Worm (Caenorhabditis elegans): ENCODE measurements around the gene F26F2.13.
A peak's percentile ranks its signal among the peaks of the same experiment; 100 is the strongest.

F26F2.13 gene

DNA sequence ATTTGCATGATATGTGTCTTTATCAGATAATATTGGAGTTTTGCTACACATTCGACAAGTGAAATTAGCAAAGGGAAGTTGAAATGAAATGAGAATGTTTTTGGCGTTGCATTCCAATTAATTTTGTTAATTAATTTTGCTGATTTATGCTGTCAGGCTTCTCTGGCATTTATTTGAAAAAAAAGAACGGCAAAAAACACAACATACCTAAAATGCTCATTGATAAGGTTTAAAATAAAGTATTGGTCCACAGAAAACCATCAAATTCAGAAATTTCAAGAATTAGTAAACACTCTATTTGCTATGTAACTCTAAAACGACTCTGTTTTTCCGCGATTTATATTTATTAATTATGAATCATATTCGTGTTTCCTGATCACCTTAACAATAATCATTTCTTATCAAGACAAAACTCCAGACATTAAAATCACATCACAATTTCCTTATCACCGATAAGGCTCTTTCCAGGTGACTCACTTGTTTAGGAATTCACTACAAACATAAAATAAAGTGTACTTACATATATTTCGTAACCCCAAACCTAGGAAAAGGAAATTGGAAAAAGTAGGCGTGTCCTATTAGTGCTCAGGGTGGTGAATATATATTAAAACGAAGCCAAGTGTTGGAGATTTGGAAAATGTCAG, 38.2 kb upstream of the F26F2.13 start, which contains the start of the genes srh-166 and Y38H6C.24:
Gene srh-166 (minus strand): TSS at position 51 of the 644 bp plus-strand sequence.
Gene Y38H6C.24 (plus strand): TSS at position 620 of the 644 bp plus-strand sequence.
- TF ChIP-seq nfya-1 (tag; optimal IDR thresholded peaks at IDR 0.05; ENCODE audit: borderline replicate concordance, insufficient read depth) (no peak), Y53F4B.3 (GFP tag; IDR thresholded peaks at IDR 0.05) (no peak), F10E7.11 (tag; optimal IDR thresholded peaks at IDR 0.05) (no peak), cebp-1 (GFP tag; IDR thresholded peaks at IDR 0.05) (peak; percentile 36; the same call in 1 of the 2 replicates), cebp-1 (tag; optimal IDR thresholded peaks at IDR 0.05) (peak; percentile 70)

DNA sequence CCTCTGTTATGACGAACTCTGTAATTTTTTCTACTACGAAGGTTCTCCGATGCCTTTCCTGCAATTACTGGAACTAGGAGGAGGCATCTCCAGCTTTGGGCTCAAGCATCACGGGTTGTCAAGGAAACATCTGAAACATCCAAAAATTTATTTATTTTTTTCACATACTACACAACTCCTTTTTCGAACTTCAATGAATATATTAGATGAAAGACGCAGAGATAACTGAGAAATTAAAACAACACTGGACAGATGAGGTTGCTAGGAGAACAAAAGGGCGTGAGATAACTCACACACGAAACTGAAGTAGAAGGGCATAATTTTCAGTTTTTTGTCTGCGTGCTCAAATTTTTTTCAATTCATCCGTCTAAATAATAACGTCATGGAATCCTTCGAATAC, 36.7 kb upstream of the F26F2.13 start, which contains the start of gene Y38H6C.13:
Gene Y38H6C.13 (plus strand): TSS at position 301 of the 400 bp plus-strand sequence.
- no peak for TF ChIP-seq hrde-1 (tag; optimal IDR thresholded peaks at IDR 0.05; ENCODE audit: borderline replicate concordance)

DNA sequence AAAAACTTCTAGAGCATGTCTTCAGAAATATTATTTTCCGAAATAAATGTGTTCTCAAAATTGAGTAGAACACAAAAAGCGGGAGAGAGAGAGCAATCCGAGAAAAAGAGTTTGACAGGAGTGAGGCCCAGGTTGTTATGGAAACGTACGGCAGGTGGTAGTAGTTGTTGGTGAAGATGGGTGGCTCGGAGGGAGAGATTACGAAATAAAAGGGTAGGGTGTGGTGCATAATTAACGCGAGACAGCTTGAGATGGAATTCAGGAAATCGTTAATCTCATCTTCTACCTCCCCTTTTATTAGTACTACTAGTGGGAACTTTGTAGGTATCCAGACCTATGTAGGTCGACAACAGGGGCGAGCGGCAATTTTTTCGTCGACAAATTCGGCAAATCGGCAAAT, 30.1 kb upstream of the F26F2.13 start, which contains the start of gene famh-161:
Gene famh-161 (minus strand): TSS at position 101 of the 400 bp plus-strand sequence.
- no peak for TF ChIP-seq hrde-1 (tag; optimal IDR thresholded peaks at IDR 0.05; ENCODE audit: borderline replicate concordance)
- TF ChIP-seq efl-1 (GFP tag; optimal IDR thresholded peaks at IDR 0.05) = no peak

DNA sequence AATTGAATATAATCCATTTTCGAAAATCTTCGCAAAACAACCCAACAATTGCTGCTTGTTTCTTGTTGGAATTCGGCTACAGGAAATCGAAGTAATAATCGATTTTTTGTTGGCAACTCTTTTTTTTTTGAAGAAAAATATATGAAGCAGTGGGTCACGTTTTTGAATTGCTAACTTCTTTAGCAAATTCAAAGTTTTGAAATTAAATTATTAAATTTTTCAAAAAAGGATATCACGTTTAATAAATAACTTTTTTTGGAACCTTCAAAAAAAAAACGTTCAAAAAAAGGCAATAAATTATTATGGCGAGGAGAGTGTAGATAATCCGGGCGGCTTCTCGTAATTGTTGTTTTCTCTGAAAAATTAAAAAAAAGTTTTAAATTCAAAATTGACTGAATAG, 27.9 kb upstream of the F26F2.13 start, which contains the start of gene Y38H6C.15:
Gene Y38H6C.15 (minus strand): TSS at position 101 of the 400 bp plus-strand sequence.
- TF ChIP-seq T26A5.8 (tag; optimal IDR thresholded peaks at IDR 0.05) (no peak), gei-17 (GFP tag; optimal IDR thresholded peaks at IDR 0.05) (no peak), F57C9.4 (tag; optimal IDR thresholded peaks at IDR 0.05) (no peak), xnd-1 (tag; optimal IDR thresholded peaks at IDR 0.05) (no peak), attf-5 (GFP tag; optimal IDR thresholded peaks at IDR 0.05) (no peak), F22D6.2 (tag; optimal IDR thresholded peaks at IDR 0.05) (no peak), unc-62 (GFP tag; optimal IDR thresholded peaks at IDR 0.05) (no peak), Y67H2A.10 (GFP tag; conservative IDR thresholded peaks at IDR 0.05) (no peak), rcor-1 (GFP tag; IDR thresholded peaks at IDR 0.05) (no peak), ccch-3 (GFP tag; optimal IDR thresholded peaks at IDR 0.05) (no peak), Y79H2A.3 (GFP tag; conservative IDR thresholded peaks at IDR 0.05) (no peak), tlf-1 (GFP tag; optimal IDR thresholded peaks at IDR 0.05) (no peak), tbx-9 (tag; optimal IDR thresholded peaks at IDR 0.05; ENCODE audit: borderline replicate concordance) (no peak), madf-3 (GFP tag; IDR thresholded peaks at IDR 0.05) (no peak), sptf-2 (GFP tag; optimal IDR thresholded peaks at IDR 0.05) (no peak), attf-3 (GFP tag; conservative IDR thresholded peaks at IDR 0.05) (no peak), B0261.1 (tag; optimal IDR thresholded peaks at IDR 0.05) (no peak), attf-6 (GFP tag; IDR thresholded peaks at IDR 0.05) (no peak), ets-4 (GFP tag; optimal IDR thresholded peaks at IDR 0.05) (no peak)

DNA sequence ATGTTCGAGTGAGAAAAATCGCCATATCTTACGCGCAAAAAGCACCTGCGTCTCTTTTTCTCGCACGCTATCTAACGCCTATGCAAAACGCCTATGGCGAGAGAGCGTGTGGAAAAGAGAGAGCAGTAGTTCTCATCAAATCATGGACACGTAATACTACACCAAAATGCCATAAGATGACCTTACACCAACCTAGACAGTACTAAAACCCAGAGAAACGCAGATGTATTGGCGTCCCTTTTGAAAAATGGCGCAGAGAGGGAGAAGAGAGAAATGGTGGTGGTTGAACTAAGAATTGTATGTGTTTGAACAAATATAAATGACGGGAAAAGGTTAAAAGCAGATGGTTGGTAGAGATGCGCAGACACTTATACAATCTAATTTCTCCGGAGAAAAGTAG, 25.1 kb upstream of the F26F2.13 start, which contains the start of gene Y38H6C.16:
Gene Y38H6C.16 (minus strand): TSS at position 293 of the 400 bp plus-strand sequence.
- TF ChIP-seq hmg-1.2 (GFP tag; IDR thresholded peaks at IDR 0.05) (peak; percentile 85), ZK185.1 (tag; optimal IDR thresholded peaks at IDR 0.05; ENCODE audit: poor library complexity, severe bottlenecking) (no peak)

DNA sequence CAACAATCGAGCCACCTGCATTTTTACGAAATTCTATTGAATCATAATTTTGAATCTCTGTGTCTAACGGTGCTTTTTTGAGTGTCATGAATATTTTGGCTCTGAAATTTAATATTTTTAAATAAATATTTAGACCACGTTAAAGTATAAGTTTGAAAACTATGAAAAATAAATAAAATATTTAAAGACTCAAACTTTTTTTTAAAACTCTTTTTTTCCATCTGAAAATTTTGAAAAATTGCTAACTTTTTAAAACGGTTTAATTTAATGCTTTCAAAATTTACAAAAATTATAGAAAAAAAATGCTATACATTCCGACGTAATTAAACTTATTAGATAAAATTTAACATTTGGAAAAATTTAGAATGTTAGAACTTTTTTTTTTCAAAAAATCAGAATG, 20.1 kb upstream of the F26F2.13 start, which contains the start of gene slc-36.3:
Gene slc-36.3 (minus strand): TSS at position 101 of the 400 bp plus-strand sequence.
- TF ChIP-seq ztf-3 (GFP tag; optimal IDR thresholded peaks at IDR 0.05) (no peak), D2030.7 (GFP tag; IDR thresholded peaks at IDR 0.05) (no peak), mel-28 (tag; optimal IDR thresholded peaks at IDR 0.05; ENCODE audit: borderline replicate concordance) (no peak), cebp-1 (GFP tag; IDR thresholded peaks at IDR 0.05) (no peak), cebp-1 (tag; optimal IDR thresholded peaks at IDR 0.05) (no peak), egl-18 (GFP tag; IDR thresholded peaks at IDR 0.05) (no peak), pha-4 (tag; optimal IDR thresholded peaks at IDR 0.05) (no peak), atf-7 (tag; optimal IDR thresholded peaks at IDR 0.05) (no peak), let-607 (tag; optimal IDR thresholded peaks at IDR 0.05) (no peak), ceh-27 (GFP tag; optimal IDR thresholded peaks at IDR 0.05) (no peak), ceh-40 (GFP tag; IDR thresholded peaks at IDR 0.05) (no peak), lir-1 (GFP tag; conservative IDR thresholded peaks at IDR 0.05) (no peak), nhr-80 (tag; optimal IDR thresholded peaks at IDR 0.05) (no peak), F37B4.10 (GFP tag; IDR thresholded peaks at IDR 0.05) (no peak)

Measured in whole organism, young adult.